Fruit fly (Drosophila melanogaster) whole organism, embryonic: Measurements from ENCODE around the gene CG7183.

Experiments
- CG1024 ChIP-seq: fragments of 200-800 bp; sonication (Bioruptor generic); IDR thresholded peaks from 2 replicates; pipeline ENCODE4 v1.3.6; 2022; ENCODE audit warnings: missing biosample characterization, missing genetic modification characterization
- CG11456 ChIP-seq: fragments of 200-800 bp; sonication (Bioruptor generic); IDR thresholded peaks from 3 replicates; pipeline ENCODE4 v1.3.6; 2022; ENCODE audit warnings: missing biosample characterization, missing genetic modification characterization
- CG11504 ChIP-seq: fragments of 200-800 bp; sonication (Bioruptor generic); optimal IDR thresholded peaks from 3 replicates; lab custom pipeline; 2019; ENCODE audit warnings: missing biosample characterization, mild to moderate bottlenecking, missing genetic modification characterization, moderate library complexity
- CG11696 ChIP-seq: fragments of 200-800 bp; sonication (Bioruptor generic); IDR thresholded peaks from 2 replicates; pipeline ENCODE4 v1.3.6; 2022; ENCODE audit warnings: missing biosample characterization, missing genetic modification characterization
- CG1233 ChIP-seq: fragments of 200-800 bp; sonication (Bioruptor generic); optimal IDR thresholded peaks from 4 replicates; lab custom pipeline; 2018; ENCODE audit warnings: missing biosample characterization, mild to moderate bottlenecking, missing genetic modification characterization
- CG12659 ChIP-seq: fragments of 200-800 bp; sonication (Bioruptor generic); optimal IDR thresholded peaks from 3 replicates; lab custom pipeline; 2017; ENCODE audit warnings: mild to moderate bottlenecking, missing biosample characterization, missing genetic modification reagents, missing genetic modification characterization
- CG13894 ChIP-seq: fragments of 200-800 bp; sonication (Bioruptor generic); optimal IDR thresholded peaks from 3 replicates; lab custom pipeline; 2018; ENCODE audit warnings: missing biosample characterization, mild to moderate bottlenecking, missing genetic modification characterization, moderate library complexity
- CG14050 ChIP-seq: fragments of 200-800 bp; sonication (Bioruptor generic); IDR thresholded peaks from 3 replicates; pipeline ENCODE4 v1.3.6; 2022; ENCODE audit warnings: missing biosample characterization, missing genetic modification characterization
- CG14710 ChIP-seq: fragments of 200-800 bp; sonication (Bioruptor generic); optimal IDR thresholded peaks from 3 replicates; lab custom pipeline; 2019; ENCODE audit warnings: missing biosample characterization, mild to moderate bottlenecking, missing genetic modification characterization, moderate library complexity
- CG15269 ChIP-seq: fragments of 200-800 bp; sonication (Bioruptor generic); optimal IDR thresholded peaks from 2 replicates; lab custom pipeline; 2018; ENCODE audit warnings: missing biosample characterization, mild to moderate bottlenecking, missing genetic modification characterization, moderate library complexity
- CG1602 ChIP-seq: fragments of 200-800 bp; sonication (Bioruptor generic); optimal IDR thresholded peaks from 3 replicates; lab custom pipeline; 2016; ENCODE audit warnings: missing biosample characterization, missing genetic modification characterization
- CG16779 ChIP-seq: fragments of 200-800 bp; sonication (Bioruptor generic); IDR thresholded peaks from 2 replicates; pipeline ENCODE4 v1.3.6; 2022; ENCODE audit warnings: missing biosample characterization, missing genetic modification characterization
- CG16813 ChIP-seq: fragments of 200-800 bp; sonication (Bioruptor generic); IDR thresholded peaks from 3 replicates; pipeline ENCODE4 v1.3.6; 2022; ENCODE audit warnings: missing biosample characterization, missing genetic modification characterization; ENCODE audit not compliant: partially characterized antibody
- CG17186 ChIP-seq: fragments of 200-800 bp; sonication (Bioruptor generic); optimal IDR thresholded peaks from 3 replicates; lab custom pipeline; 2017; ENCODE audit warnings: missing biosample characterization, missing genetic modification reagents, missing genetic modification characterization
- CG17328 ChIP-seq: fragments of 200-800 bp; sonication (Bioruptor generic); IDR thresholded peaks from 2 replicates; pipeline ENCODE4 v1.3.6; 2022; ENCODE audit warnings: missing biosample characterization, missing genetic modification characterization
- CG2875 ChIP-seq: fragments of 200-800 bp; sonication (Bioruptor generic); optimal IDR thresholded peaks from 2 replicates; lab custom pipeline; 2017; ENCODE audit warnings: missing biosample characterization, mild to moderate bottlenecking, missing genetic modification characterization, missing genetic modification reagents
- CG30403 ChIP-seq: fragments of 200-800 bp; sonication (Bioruptor generic); optimal IDR thresholded peaks from 3 replicates; lab custom pipeline; 2016; ENCODE audit warnings: missing biosample characterization, missing genetic modification characterization
- CG31388 ChIP-seq: fragments of 200-800 bp; sonication (Bioruptor generic); optimal IDR thresholded peaks from 2 replicates; lab custom pipeline; 2016; ENCODE audit warnings: missing biosample characterization, missing genetic modification characterization
- CG3995 ChIP-seq: fragments of 200-800 bp; sonication (Bioruptor generic); optimal IDR thresholded peaks from 3 replicates; lab custom pipeline; 2016; ENCODE audit warnings: missing biosample characterization, missing genetic modification characterization
- CG5953 ChIP-seq: fragments of 200-800 bp; sonication (Bioruptor generic); IDR thresholded peaks from 2 replicates; pipeline ENCODE4 v1.3.6; 2022; ENCODE audit warnings: missing biosample characterization, missing genetic modification characterization
- CG8944 ChIP-seq: fragments of 200-800 bp; sonication (Bioruptor generic); optimal IDR thresholded peaks from 3 replicates; lab custom pipeline; 2016; ENCODE audit warnings: missing biosample characterization, missing genetic modification characterization
- CG9437 ChIP-seq: fragments of 200-800 bp; sonication (Bioruptor generic); optimal IDR thresholded peaks from 2 replicates; lab custom pipeline; 2018; ENCODE audit warnings: missing biosample characterization, mild to moderate bottlenecking, missing genetic modification characterization
- CG9727 ChIP-seq: fragments of 200-800 bp; sonication (Bioruptor generic); optimal IDR thresholded peaks from 3 replicates; lab custom pipeline; 2017; ENCODE audit warnings: missing biosample characterization, mild to moderate bottlenecking, missing genetic modification characterization
- CoRest ChIP-seq: fragments of 200-800 bp; sonication (Bioruptor generic); optimal IDR thresholded peaks from 3 replicates; lab custom pipeline; 2018; ENCODE audit warnings: missing biosample characterization, mild to moderate bottlenecking, missing genetic modification characterization, moderate library complexity
- Doc3 ChIP-seq: fragments of 200-800 bp; sonication (Bioruptor generic); IDR thresholded peaks from 3 replicates; pipeline ENCODE4 v1.3.6; 2022; ENCODE audit warnings: missing biosample characterization, missing genetic modification characterization; ENCODE audit not compliant: partially characterized antibody
- Dp ChIP-seq: fragments of 200-800 bp; sonication (Bioruptor generic); optimal IDR thresholded peaks from 2 replicates; lab custom pipeline; 2018; ENCODE audit warnings: missing biosample characterization, mild to moderate bottlenecking, missing genetic modification characterization, moderate library complexity
- ERR ChIP-seq: fragments of 200-800 bp; sonication (Bioruptor generic); optimal IDR thresholded peaks from 2 replicates; lab custom pipeline; 2016; ENCODE audit warnings: missing biosample characterization, missing genetic modification characterization
- Gsc ChIP-seq: fragments of 200-800 bp; sonication (Bioruptor generic); IDR thresholded peaks from 2 replicates; pipeline ENCODE4 v1.3.6; 2022; ENCODE audit warnings: missing biosample characterization, missing genetic modification characterization
- MBD-R2 ChIP-seq: fragments of 200-800 bp; sonication (Bioruptor generic); IDR thresholded peaks from 2 replicates; pipeline ENCODE4 v1.3.6; 2022; ENCODE audit warnings: missing biosample characterization, missing genetic modification characterization
- NK7.1 ChIP-seq: fragments of 200-800 bp; sonication (Bioruptor generic); optimal IDR thresholded peaks from 3 replicates; lab custom pipeline; 2016; ENCODE audit warnings: missing biosample characterization, missing genetic modification characterization
- TFAM ChIP-seq: fragments of 200-800 bp; sonication (Bioruptor generic); optimal IDR thresholded peaks from 2 replicates; lab custom pipeline; 2017; ENCODE audit warnings: missing biosample characterization, missing genetic modification characterization, inconsistent platforms
- bowl ChIP-seq: fragments of 200-800 bp; sonication (Bioruptor generic); IDR thresholded peaks from 2 replicates; pipeline ENCODE4 v1.3.6; 2022; ENCODE audit warnings: missing biosample characterization, missing genetic modification characterization
- cas ChIP-seq: fragments of 200-800 bp; sonication (Bioruptor generic); IDR thresholded peaks from 2 replicates; pipeline ENCODE4 v1.3.6; 2022; ENCODE audit warnings: missing biosample characterization, missing genetic modification characterization
- caup ChIP-seq: fragments of 200-800 bp; sonication (Bioruptor generic); optimal IDR thresholded peaks from 3 replicates; lab custom pipeline; 2017; ENCODE audit warnings: missing biosample characterization, mild to moderate bottlenecking, missing genetic modification characterization, moderate library complexity; ENCODE audit not compliant: severe bottlenecking
- ci ChIP-seq: fragments of 200-800 bp; sonication (Bioruptor generic); IDR thresholded peaks from 3 replicates; pipeline ENCODE4 v1.3.6; 2022; ENCODE audit warnings: missing biosample characterization, missing genetic modification characterization
- fd3F ChIP-seq: fragments of 200-800 bp; sonication (Bioruptor generic); optimal IDR thresholded peaks from 2 replicates; lab custom pipeline; 2018; ENCODE audit warnings: missing biosample characterization, mild to moderate bottlenecking, missing genetic modification characterization, moderate library complexity
- fd96Cb ChIP-seq: fragments of 200-800 bp; sonication (Bioruptor generic); optimal IDR thresholded peaks from 2 replicates; lab custom pipeline; 2018; ENCODE audit warnings: missing biosample characterization, mild to moderate bottlenecking, missing genetic modification characterization, moderate library complexity
- grn ChIP-seq: fragments of 200-800 bp; sonication (Bioruptor generic); optimal IDR thresholded peaks from 3 replicates; lab custom pipeline; 2017; ENCODE audit warnings: missing biosample characterization, missing genetic modification characterization
- h ChIP-seq: fragments of >200 bp; optimal IDR thresholded peaks from 2 replicates; lab custom pipeline; 2017
- inv ChIP-seq: fragments of 200-800 bp; sonication (Bioruptor generic); IDR thresholded peaks from 2 replicates; pipeline ENCODE4 v1.3.6; 2022; ENCODE audit warnings: missing biosample characterization, missing genetic modification characterization; ENCODE audit not compliant: partially characterized antibody
- lov ChIP-seq, 2 experiments: fragments of 200-800 bp in 1 of 2; fragments of >200 bp in 1 of 2; sonication (Bioruptor generic) in 1 of 2; IDR thresholded peaks in 1 of 2; optimal IDR thresholded peaks in 1 of 2; 2 replicates in 1 of 2; 3 replicates in 1 of 2; pipeline versions ENCODE4 v1.3.6 to Lab custom; 2017 to 2022; ENCODE audit warnings: missing biosample characterization in 1 of 2, missing genetic modification characterization in 1 of 2
- onecut ChIP-seq: fragments of 200-800 bp; sonication (Bioruptor generic); IDR thresholded peaks from 2 replicates; pipeline ENCODE4 v1.3.6; 2022; ENCODE audit warnings: missing biosample characterization, missing genetic modification characterization
- prd ChIP-seq, 3 experiments: fragments of >200 bp in 2 of 3; fragments of 200-800 bp in 1 of 3; sonication (Bioruptor generic) in 1 of 3; optimal IDR thresholded peaks in 2 of 3; IDR thresholded peaks in 1 of 3; 2 replicates in 2 of 3; 3 replicates in 1 of 3; pipeline versions ENCODE4 v1.3.6 to Lab custom; 2017 to 2022; ENCODE audit warnings: missing biosample characterization in 1 of 3, missing genetic modification characterization in 1 of 3
- psq ChIP-seq: fragments of 200-800 bp; sonication (Bioruptor generic); optimal IDR thresholded peaks from 2 replicates; lab custom pipeline; 2017; ENCODE audit warnings: missing biosample characterization, missing genetic modification characterization
- sima ChIP-seq: fragments of 200-800 bp; sonication (Bioruptor generic); optimal IDR thresholded peaks from 2 replicates; lab custom pipeline; 2016; ENCODE audit warnings: missing biosample characterization, missing genetic modification characterization
- slp2 ChIP-seq: fragments of 200-800 bp; sonication (Bioruptor generic); optimal IDR thresholded peaks from 2 replicates; lab custom pipeline; 2016; ENCODE audit warnings: missing biosample characterization, missing genetic modification characterization
- usp ChIP-seq: fragments of >200 bp; optimal IDR thresholded peaks from 2 replicates; lab custom pipeline; 2017; ENCODE audit warnings: missing biosample characterization, missing genetic modification characterization
- vvl ChIP-seq: fragments of 200-800 bp; sonication (Bioruptor generic); IDR thresholded peaks from 2 replicates; pipeline ENCODE4 v1.3.6; 2022; ENCODE audit warnings: missing biosample characterization, missing genetic modification characterization
- z ChIP-seq: fragments of 200-800 bp; sonication (Bioruptor generic); IDR thresholded peaks from 3 replicates; pipeline ENCODE4 v1.3.6; 2022; ENCODE audit warnings: missing biosample characterization, missing genetic modification characterization
- zen ChIP-seq: fragments of 200-800 bp; sonication (Bioruptor generic); optimal IDR thresholded peaks from 3 replicates; lab custom pipeline; 2018; ENCODE audit warnings: missing biosample characterization, mild to moderate bottlenecking, missing genetic modification characterization, moderate library complexity

Gene CG7183

dm6 chr3R:18185385-18185784, 35.1 kb downstream of the CG7183 start, which contains the start of the genes Arp5 and CG7208 (continued):
- TF ChIP-seq sima (GFP tag; lab: Kevin White, UChicago) (no peak), CG16779 (GFP tag; lab: Robert Waterston, UW) (no peak), h (lab: Kevin White, UChicago) (no peak), CG17186 (GFP tag; lab: Kevin White, UChicago) (no peak), lov (optimal IDR thresholded peaks at IDR 0.05; lab: Kevin White, UChicago) (no peak), lov (GFP tag; IDR thresholded peaks at IDR 0.05; lab: Robert Waterston, UW) (no peak), fd96Cb (tag; lab: Kevin White, UChicago) (peak; percentile 62), CG15269 (no peak), onecut (GFP tag; lab: Robert Waterston, UW) (no peak), bowl (GFP tag; lab: Robert Waterston, UW) (no peak), CG1024 (no peak), CG2875 (GFP tag; lab: Kevin White, UChicago) (no peak), vvl (GFP tag; lab: Robert Waterston, UW) (peak; percentile 57), grn (no peak), ERR (GFP tag; lab: Kevin White, UChicago) (no peak), CG8944 (GFP tag; lab: Kevin White, UChicago) (peak; percentile 13), CG9727 (GFP tag; lab: Kevin White, UChicago) (peak; percentile 64), CG12659 (GFP tag; lab: Kevin White, UChicago) (peak; percentile 86), CG31388 (peak; percentile 29), Dp (GFP tag; lab: Kevin White, UChicago) (peak; percentile 37), CG17328 (GFP tag; lab: Robert Waterston, UW) (peak; percentile 40; the same call in 1 of the 2 replicates), CG5953 (no peak), inv (GFP tag; lab: Robert Waterston, UW) (no peak), Doc3 (GFP tag; lab: Robert Waterston, UW) (peak; percentile 37; the same call in 2 of the 3 replicates), CG3995 (GFP tag; lab: Kevin White, UChicago) (peak; percentile 34), CG1602 (peak; percentile 54), CG16813 (GFP tag; lab: Robert Waterston, UW) (no peak), CG11504 (tag; lab: Kevin White, UChicago) (no peak), fd3F (GFP tag; lab: Kevin White, UChicago) (peak; percentile 71), prd (optimal IDR thresholded peaks at IDR 0.05; lab: Kevin White, UChicago) (no peak), prd (GFP tag; IDR thresholded peaks at IDR 0.05; lab: Robert Waterston, UW) (peak; percentile 66), usp (GFP tag; lab: Kevin White, UChicago) (no peak), CG14050 (GFP tag; lab: Robert Waterston, UW) (0 out of 3 replicates have a peak, but pooled peaks have one; percentile 13), CG11696 (GFP tag; lab: Robert Waterston, UW) (no peak), TFAM (no peak), cas (GFP tag; lab: Robert Waterston, UW) (0 out of 2 replicates have a peak, but pooled peaks have one; percentile 36), Gsc (GFP tag; lab: Robert Waterston, UW) (no peak), CG1233 (GFP tag; lab: Kevin White, UChicago) (peak; percentile 64), slp2 (peak; percentile 44), CG13894 (tag; lab: Kevin White, UChicago) (peak; percentile 69), z (GFP tag; lab: Robert Waterston, UW) (no peak), CG30403 (peak; percentile 84), MBD-R2 (peak; percentile 83), psq (GFP tag; lab: Kevin White, UChicago) (peak; percentile 91), ci (GFP tag; lab: Robert Waterston, UW) (peak; percentile 36; the same call in 1 of the 3 replicates), CG11456 (GFP tag; lab: Robert Waterston, UW) (0 out of 3 replicates have a peak, but pooled peaks have one; percentile 59), zen (peak; percentile 57), caup (peak; percentile 64), CoRest (tag; lab: Kevin White, UChicago) (peak; percentile 86), CG9437 (GFP tag; lab: Kevin White, UChicago) (peak; percentile 67), NK7.1 (GFP tag; lab: Kevin White, UChicago) (no peak), CG14710 (tag; lab: Kevin White, UChicago) (peak; percentile 86)
